Worm (Caenorhabditis elegans) whole organism, early embryonic: Measurements from ENCODE around the gene R06F6.14.

ENCODE experiments used
- B0310.2 ChIP-seq: sonication (generic microtip); optimal IDR thresholded peaks from 2 replicates; lab custom pipeline; 2016; ENCODE audit warnings: mild to moderate bottlenecking, missing genetic modification characterization, missing compliant biosample characterization
- ceh-13 ChIP-seq: fragments of 200-800 bp; sonication (Bioruptor generic); optimal IDR thresholded peaks from 2 replicates; lab custom pipeline; 2018; ENCODE audit warnings: mild to moderate bottlenecking, missing genetic modification characterization, missing compliant biosample characterization
- hmg-4 ChIP-seq: fragments of 200-800 bp; sonication (Bioruptor generic); optimal IDR thresholded peaks from 2 replicates; lab custom pipeline; 2018; ENCODE audit warnings: mild to moderate bottlenecking, missing genetic modification characterization, missing compliant biosample characterization
- pes-1 ChIP-seq: fragments of 200-800 bp; sonication (Bioruptor generic); IDR thresholded peaks from 2 replicates; pipeline ENCODE4 v1.3.6; 2022; ENCODE audit warnings: missing genetic modification reagents, missing genetic modification characterization, missing compliant biosample characterization
- tra-4 ChIP-seq: sonication (generic microtip); optimal IDR thresholded peaks from 2 replicates; lab custom pipeline; 2017; ENCODE audit warnings: missing genetic modification characterization, missing compliant biosample characterization

ce11 chrII:10760801-10761200 lies 48.3 kb upstream of the R06F6.14 start:
- no peak for TF ChIP-seq B0310.2
- TF ChIP-seq hmg-4 (GFP tag; lab: Kevin White, UChicago) = no peak
- TF ChIP-seq pes-1 (GFP tag; lab: Robert Waterston, UW) = no peak
- no peak for TF ChIP-seq tra-4
- TF ChIP-seq ceh-13 = no peak
